Worm (Caenorhabditis elegans): ENCODE data around the gene Y6E2A.7.

The Y6E2A.7 gene

DNA sequence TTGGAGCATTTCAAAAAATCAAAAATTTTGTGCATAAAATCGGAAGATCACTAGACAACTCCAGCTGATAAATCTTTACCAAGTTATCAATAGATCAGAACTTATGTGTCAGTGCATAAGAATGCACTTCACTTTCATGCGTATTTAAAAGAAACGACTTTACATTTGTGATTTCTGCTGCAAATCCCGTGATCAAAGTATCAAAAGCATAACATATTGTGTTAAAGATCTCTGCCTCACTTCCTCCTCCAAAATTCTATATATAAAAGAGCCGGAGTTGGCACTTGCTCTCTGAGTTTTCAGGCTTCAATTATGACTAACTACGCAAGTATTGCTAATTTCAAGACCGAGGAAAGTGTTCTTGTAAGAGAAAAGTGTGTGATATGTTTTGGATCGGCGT is 26.0 kb upstream of the Y6E2A.7 start, which contains the start of gene nhr-198:
nhr-198 (plus strand) TSS at position 313 of the 400 bp plus-strand sequence.
- TF ChIP-seq F22D6.2 (tag; optimal IDR thresholded peaks at IDR 0.05) = no peak
- TF ChIP-seq dpff-1 (tag; optimal IDR thresholded peaks at IDR 0.05) = no peak

DNA sequence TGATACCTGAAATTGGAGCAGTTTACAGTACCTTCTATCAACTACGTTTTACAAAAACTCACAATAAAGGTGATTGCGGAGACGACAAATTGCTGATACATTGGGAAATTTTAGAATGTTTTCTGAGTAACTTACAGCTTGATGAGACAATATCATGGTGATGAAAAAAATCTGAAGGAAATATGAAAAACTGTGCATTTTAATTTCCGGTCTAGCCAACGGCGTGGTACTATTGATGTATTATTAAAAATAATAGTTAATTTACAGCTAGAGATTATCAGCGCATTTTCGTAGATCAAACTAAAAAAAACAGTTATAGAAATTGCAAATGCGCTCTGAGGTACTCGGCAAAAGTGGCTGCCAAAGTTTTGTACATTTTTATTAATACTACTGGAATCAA is 21.6 kb upstream of the Y6E2A.7 start, which contains the start of gene srx-29:
srx-29 (minus strand) TSS at position 101 of the 400 bp plus-strand sequence.
- no peak for TF ChIP-seq mcd-1 (GFP tag; IDR thresholded peaks at IDR 0.05)
- TF ChIP-seq ceh-27 (GFP tag; optimal IDR thresholded peaks at IDR 0.05) = no peak
- no peak for TF ChIP-seq F55B11.4 (tag; optimal IDR thresholded peaks at IDR 0.05; ENCODE audit: borderline replicate concordance, insufficient read depth)
- no peak for TF ChIP-seq ama-1 (optimal IDR thresholded peaks at IDR 0.05)
- no peak for TF ChIP-seq ama-1 (GFP tag; optimal IDR thresholded peaks at IDR 0.05)

DNA sequence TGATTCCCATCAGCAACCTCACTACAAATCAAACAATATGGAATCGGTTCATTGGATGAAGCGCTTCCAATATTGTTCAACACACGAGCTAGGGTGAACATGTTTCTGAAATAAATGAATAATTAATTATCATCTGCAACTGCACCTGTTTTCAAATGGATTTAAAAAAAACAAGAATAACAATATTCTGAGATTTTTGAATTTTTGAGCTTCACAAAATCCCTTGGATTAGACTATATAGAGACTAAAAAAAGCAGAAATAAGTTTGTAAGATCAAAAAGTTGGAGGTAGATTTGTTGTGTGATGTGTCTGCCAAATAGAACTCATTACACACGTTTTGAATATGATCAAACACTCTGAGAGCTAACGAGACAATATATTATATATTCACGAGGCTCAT is 19.9 kb upstream of the Y6E2A.7 start, which contains the start of gene nhr-199:
nhr-199 (minus strand) TSS at position 101 of the 400 bp plus-strand sequence.
- no peak for TF ChIP-seq hmg-1.2 (GFP tag; IDR thresholded peaks at IDR 0.05)
- no peak for TF ChIP-seq Y53G8AR.9 (GFP tag; conservative IDR thresholded peaks at IDR 0.05)
- TF ChIP-seq C06A6.2 (GFP tag; conservative IDR thresholded peaks at IDR 0.05) = no peak
- no peak for TF ChIP-seq dpff-1 (tag; optimal IDR thresholded peaks at IDR 0.05)
- no peak for TF ChIP-seq akir-1 (GFP tag; optimal IDR thresholded peaks at IDR 0.05)
- TF ChIP-seq madf-3 (GFP tag; IDR thresholded peaks at IDR 0.05) = no peak
- no peak for TF ChIP-seq gei-17 (GFP tag; optimal IDR thresholded peaks at IDR 0.05)
- no peak for TF ChIP-seq attf-6 (GFP tag; IDR thresholded peaks at IDR 0.05)
- no peak for TF ChIP-seq mxl-1 (tag; optimal IDR thresholded peaks at IDR 0.05)
- TF ChIP-seq atf-7 (tag; optimal IDR thresholded peaks at IDR 0.05) = no peak
- no peak for TF ChIP-seq D2030.7 (GFP tag; IDR thresholded peaks at IDR 0.05)
- no peak for TF ChIP-seq C17E4.6 (GFP tag; IDR thresholded peaks at IDR 0.05)
- TF ChIP-seq mes-4 (tag; optimal IDR thresholded peaks at IDR 0.05) = no peak
- no peak for TF ChIP-seq ceh-91 (GFP tag; IDR thresholded peaks at IDR 0.05)
- no peak for TF ChIP-seq T26A5.8 (tag; optimal IDR thresholded peaks at IDR 0.05)
- no peak for TF ChIP-seq F33H1.4 (GFP tag; IDR thresholded peaks at IDR 0.05)
- no peak for TF ChIP-seq Y79H2A.3 (GFP tag; conservative IDR thresholded peaks at IDR 0.05)

DNA sequence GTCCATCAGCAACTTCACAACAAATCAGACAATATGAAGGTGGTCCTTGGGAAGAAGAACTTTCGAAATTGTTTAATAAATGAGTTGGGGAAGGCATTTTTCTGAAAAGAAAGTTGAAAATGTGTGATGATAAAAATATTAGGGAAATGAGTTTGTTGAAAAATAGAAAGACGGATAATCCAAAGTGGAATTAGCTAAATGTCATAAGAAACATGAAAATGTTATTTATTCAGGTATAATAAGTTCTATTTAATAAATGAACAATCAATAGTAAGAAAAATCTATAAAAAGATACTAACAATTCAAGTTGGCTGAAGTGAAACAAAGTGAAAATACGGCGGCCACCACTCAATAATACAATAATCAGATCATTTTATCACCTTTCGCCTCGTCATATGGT is 17.4 kb upstream of the Y6E2A.7 start, which contains the start of gene nhr-53:
nhr-53 (minus strand) TSS at position 101 of the 400 bp plus-strand sequence.
- no peak for TF ChIP-seq sptf-2 (GFP tag; optimal IDR thresholded peaks at IDR 0.05)
- TF ChIP-seq cebp-2 (GFP tag; IDR thresholded peaks at IDR 0.05) = no peak
- TF ChIP-seq D2030.7 (GFP tag; IDR thresholded peaks at IDR 0.05) = no peak
- no peak for TF ChIP-seq lsy-27 (tag; optimal IDR thresholded peaks at IDR 0.05; ENCODE audit: borderline replicate concordance, insufficient read depth)
- no peak for TF ChIP-seq nfyb-1 (GFP tag; IDR thresholded peaks at IDR 0.05)
- TF ChIP-seq nfya-2 (GFP tag; IDR thresholded peaks at IDR 0.05) = no peak
- TF ChIP-seq akir-1 (GFP tag; optimal IDR thresholded peaks at IDR 0.05) = no peak

DNA sequence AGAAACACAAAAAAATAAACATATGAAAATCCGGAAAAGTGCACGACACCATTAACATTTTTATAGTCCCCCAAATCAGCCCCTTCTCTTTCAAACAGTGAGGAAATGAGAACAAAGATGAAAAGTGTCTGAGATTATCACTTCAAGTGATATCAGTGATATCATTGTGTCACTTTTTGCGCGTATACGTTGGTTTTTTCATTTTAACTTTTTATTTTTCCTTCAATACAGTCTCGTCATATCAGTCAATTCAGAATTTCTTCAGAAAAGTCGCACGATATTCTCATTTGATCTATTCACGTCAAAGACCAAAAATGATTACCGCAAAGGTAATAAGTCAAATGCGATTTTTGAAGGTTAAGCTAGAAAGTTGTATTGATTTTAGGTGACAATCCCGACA is 14.9 kb upstream of the Y6E2A.7 start, which contains the start of gene twk-34:
twk-34 (plus strand) TSS at position 216 of the 400 bp plus-strand sequence.
- TF ChIP-seq ztf-6 (GFP tag; IDR thresholded peaks at IDR 0.05) = no peak
- no peak for TF ChIP-seq snpc-3.4 (tag; optimal IDR thresholded peaks at IDR 0.05)
- TF ChIP-seq somi-1 (GFP tag; optimal IDR thresholded peaks at IDR 0.05) = no peak
- no peak for TF ChIP-seq aptf-3 (GFP tag; IDR thresholded peaks at IDR 0.05)
- no peak for TF ChIP-seq ztf-22 (GFP tag; optimal IDR thresholded peaks at IDR 0.05)
- TF ChIP-seq Y56A3A.18 (GFP tag; IDR thresholded peaks at IDR 0.05) = no peak
- TF ChIP-seq ama-1 (optimal IDR thresholded peaks at IDR 0.05) = no peak
- no peak for TF ChIP-seq ama-1 (GFP tag; optimal IDR thresholded peaks at IDR 0.05)
- TF ChIP-seq ztf-3 (GFP tag; optimal IDR thresholded peaks at IDR 0.05) = no peak
- TF ChIP-seq mcd-1 (GFP tag; IDR thresholded peaks at IDR 0.05) = no peak
- no peak for TF ChIP-seq lir-1 (GFP tag; conservative IDR thresholded peaks at IDR 0.05)
- no peak for TF ChIP-seq F52B5.7 (tag; optimal IDR thresholded peaks at IDR 0.05)
- no peak for TF ChIP-seq C06A6.2 (GFP tag; conservative IDR thresholded peaks at IDR 0.05)

Data from whole organism, young adult.